Fruit fly (Drosophila melanogaster): ENCODE data around the gene EMC2A.

EMC2A gene

DNA sequence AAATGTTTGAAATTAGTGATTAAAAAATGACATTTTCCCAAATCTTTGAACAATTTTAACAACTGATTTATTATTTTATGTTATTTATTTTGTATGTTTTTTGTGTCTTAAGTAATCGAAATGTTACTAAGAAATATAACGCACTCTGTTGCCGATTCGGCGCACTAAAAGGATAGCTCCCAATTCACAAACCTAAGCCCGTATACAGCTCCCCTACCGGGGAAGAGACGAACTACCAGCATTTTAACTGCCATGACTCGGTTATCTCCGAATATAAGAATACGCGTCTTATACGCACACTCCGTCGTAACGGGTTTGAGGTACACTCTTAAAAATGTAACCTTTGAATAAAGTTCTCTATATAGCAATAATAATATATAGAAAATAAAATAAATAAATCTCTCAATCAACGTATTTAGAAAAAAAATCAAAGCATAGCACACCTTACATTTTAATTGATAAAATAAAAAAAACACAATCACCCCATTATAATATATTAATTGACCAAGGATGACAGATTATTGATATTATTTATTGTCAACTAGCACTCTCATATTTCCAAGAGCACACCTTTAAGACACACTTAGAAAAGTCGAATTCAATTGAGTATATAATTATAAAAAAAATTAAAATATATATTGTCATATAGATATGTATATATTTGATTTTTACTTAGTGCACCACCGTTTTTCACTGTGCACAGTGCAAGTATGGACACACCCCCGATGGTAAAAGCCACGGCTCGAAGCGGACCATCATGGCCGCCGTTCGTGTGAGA, 37.9 kb downstream of the EMC2A start (continued):
- TF ChIP-seq Mad (GFP tag; optimal IDR thresholded peaks at IDR 0.05) = no peak
- TF ChIP-seq CG2889 (GFP tag; IDR thresholded peaks at IDR 0.05) = 0 out of 3 replicates have a peak, but pooled peaks have one; percentile 5
- peak; percentile 76 for TF ChIP-seq Xbp1 (GFP tag; optimal IDR thresholded peaks at IDR 0.05)
- no peak for TF ChIP-seq pho (GFP tag; optimal IDR thresholded peaks at IDR 0.05)
- peak; percentile 83 for TF ChIP-seq BtbVII (GFP tag; optimal IDR thresholded peaks at IDR 0.05)
- TF ChIP-seq D19B (GFP tag; optimal IDR thresholded peaks at IDR 0.05) = peak; percentile 59
- no peak for TF ChIP-seq Trl (optimal IDR thresholded peaks at IDR 0.05)
- TF ChIP-seq Trl (GFP tag; optimal IDR thresholded peaks at IDR 0.05) = peak; percentile 19
- TF ChIP-seq CG1233 (GFP tag; optimal IDR thresholded peaks at IDR 0.05) = peak; percentile 84
- peak; percentile 49 for TF ChIP-seq B-H2 (GFP tag; optimal IDR thresholded peaks at IDR 0.05)
- TF ChIP-seq Fer1 (GFP tag; optimal IDR thresholded peaks at IDR 0.05) = no peak
- peak; percentile 72 for TF ChIP-seq CG10654 (GFP tag; optimal IDR thresholded peaks at IDR 0.05)
- peak; percentile 24 for TF ChIP-seq CG12769 (tag; optimal IDR thresholded peaks at IDR 0.05)
- no peak for TF ChIP-seq CG7928 (GFP tag; optimal IDR thresholded peaks at IDR 0.05)
- peak; percentile 93 for TF ChIP-seq CG7556 (GFP tag; optimal IDR thresholded peaks at IDR 0.05)
- TF ChIP-seq CG1832 (GFP tag; optimal IDR thresholded peaks at IDR 0.05) = no peak
- TF ChIP-seq CG16813 (GFP tag; IDR thresholded peaks at IDR 0.05; ENCODE audit: partially characterized antibody) = no peak
- TF ChIP-seq Bgb (GFP tag; IDR thresholded peaks at IDR 0.05; ENCODE audit: partially characterized antibody) = peak; percentile 47; the same call in 1 of the 2 replicates
- TF ChIP-seq pfk (GFP tag; optimal IDR thresholded peaks at IDR 0.05) = no peak
- no peak for TF ChIP-seq CG10321 (GFP tag; IDR thresholded peaks at IDR 0.05)
- TF ChIP-seq tin (GFP tag; optimal IDR thresholded peaks at IDR 0.05) = peak; percentile 78
- TF ChIP-seq hbn (GFP tag; IDR thresholded peaks at IDR 0.05; ENCODE audit: partially characterized antibody) = no peak
- peak; percentile 74 for TF ChIP-seq Hand (GFP tag; optimal IDR thresholded peaks at IDR 0.05)
- no peak for TF ChIP-seq Hey (tag; optimal IDR thresholded peaks at IDR 0.05)
- TF ChIP-seq Kr (GFP tag; optimal IDR thresholded peaks at IDR 0.05) = no peak
- peak; percentile 53; the same call in 1 of the 2 replicates for TF ChIP-seq CG4730 (GFP tag; IDR thresholded peaks at IDR 0.05)
- no peak for TF ChIP-seq NC2β (GFP tag; optimal IDR thresholded peaks at IDR 0.05)
- peak; percentile 83 for TF ChIP-seq bcd (GFP tag; optimal IDR thresholded peaks at IDR 0.05)
- no peak for TF ChIP-seq CG13894 (tag; optimal IDR thresholded peaks at IDR 0.05)
- peak; percentile 24 for TF ChIP-seq Lhr (GFP tag; optimal IDR thresholded peaks at IDR 0.05)
- no peak for TF ChIP-seq CG7987 (GFP tag; optimal IDR thresholded peaks at IDR 0.05)
- TF ChIP-seq cwo (GFP tag; optimal IDR thresholded peaks at IDR 0.05) = peak; percentile 75
- no peak for TF ChIP-seq Dad (GFP tag; optimal IDR thresholded peaks at IDR 0.05)
- TF ChIP-seq CG15601 (tag; optimal IDR thresholded peaks at IDR 0.05) = peak; percentile 77
- no peak for TF ChIP-seq TFAM (GFP tag; optimal IDR thresholded peaks at IDR 0.05)
- peak; percentile 50 for TF ChIP-seq CG7372 (GFP tag; IDR thresholded peaks at IDR 0.05)
- TF ChIP-seq CG1603 (tag; optimal IDR thresholded peaks at IDR 0.05) = peak; percentile 67
- peak; percentile 70 for TF ChIP-seq CG16815 (GFP tag; optimal IDR thresholded peaks at IDR 0.05)
- TF ChIP-seq CG10959 (GFP tag; IDR thresholded peaks at IDR 0.05) = peak; percentile 52
- TF ChIP-seq CG9437 (GFP tag; optimal IDR thresholded peaks at IDR 0.05) = peak; percentile 92
- no peak for TF ChIP-seq z (GFP tag; IDR thresholded peaks at IDR 0.05)
- TF ChIP-seq CG8359 (GFP tag; optimal IDR thresholded peaks at IDR 0.05; ENCODE audit: borderline replicate concordance) = peak; percentile 72
- peak; percentile 76 for TF ChIP-seq unpg (GFP tag; optimal IDR thresholded peaks at IDR 0.05)
- peak; percentile 57; the same call in 2 of the 3 replicates for TF ChIP-seq so (GFP tag; IDR thresholded peaks at IDR 0.05)
- peak; percentile 66 for TF ChIP-seq dysf (GFP tag; IDR thresholded peaks at IDR 0.05)
- TF ChIP-seq jumu (GFP tag; optimal IDR thresholded peaks at IDR 0.05) = no peak
- no peak for TF ChIP-seq yki (optimal IDR thresholded peaks at IDR 0.05)
- peak; percentile 63 for TF ChIP-seq psq (GFP tag; optimal IDR thresholded peaks at IDR 0.05)
- TF ChIP-seq tap (tag; optimal IDR thresholded peaks at IDR 0.05) = peak; percentile 75
